ENCODE assay signal across 1 fruit fly cellular context in genomic region chrX:8891565-8892276, dm6.
TF ChIP-seq lines count a peak whose summit lies in the region.

No protein-coding gene starts in this region.

TF ChIP-seq in whole organism, embryonic, 481 proteins besides CTCF, POLR2A, EP300 and RAD21 (continued from another document and continues in another):
- TF ChIP-seq chm (GFP tag; IDR thresholded peaks at IDR 0.05; lab: Robert Waterston, UW): peak; percentile 49
- TF ChIP-seq CG13894 (tag; optimal IDR thresholded peaks at IDR 0.05; lab: Kevin White, UChicago): no peak
- TF ChIP-seq C15 (GFP tag; IDR thresholded peaks at IDR 0.05; lab: Robert Waterston, UW): no peak
- peak; percentile 43 for TF ChIP-seq CG9817 (tag; optimal IDR thresholded peaks at IDR 0.05; lab: Kevin White, UChicago)
- TF ChIP-seq pb (GFP tag; optimal IDR thresholded peaks at IDR 0.05; lab: Kevin White, UChicago): no peak
- TF ChIP-seq grn (GFP tag; optimal IDR thresholded peaks at IDR 0.05; lab: Kevin White, UChicago): no peak
- peak; percentile 81 for TF ChIP-seq Ptx1 (GFP tag; IDR thresholded peaks at IDR 0.05; lab: Robert Waterston, UW)
- peak; percentile 49 for TF ChIP-seq HLHmδ (GFP tag; optimal IDR thresholded peaks at IDR 0.05; lab: Kevin White, UChicago)
- TF ChIP-seq unpg (GFP tag; optimal IDR thresholded peaks at IDR 0.05; lab: Kevin White, UChicago): peak; percentile 68
- TF ChIP-seq schlank (tag; optimal IDR thresholded peaks at IDR 0.05; lab: Kevin White, UChicago): no peak
- peak; percentile 37; the same call in 1 of the 2 replicates for TF ChIP-seq crol (GFP tag; IDR thresholded peaks at IDR 0.05; lab: Robert Waterston, UW)
- TF ChIP-seq mld (GFP tag; IDR thresholded peaks at IDR 0.05; lab: Robert Waterston, UW; ENCODE audit: partially characterized antibody): no peak
- peak; percentile 57 for TF ChIP-seq CG4820 (GFP tag; optimal IDR thresholded peaks at IDR 0.05; lab: Kevin White, UChicago)
- TF ChIP-seq ewg (GFP tag; optimal IDR thresholded peaks at IDR 0.05; lab: Kevin White, UChicago): peak; percentile 57
- TF ChIP-seq CG4404 (GFP tag; IDR thresholded peaks at IDR 0.05; lab: Robert Waterston, UW): no peak
- TF ChIP-seq fd102C (GFP tag; optimal IDR thresholded peaks at IDR 0.05; lab: Kevin White, UChicago): no peak
- TF ChIP-seq Neu2 (GFP tag; optimal IDR thresholded peaks at IDR 0.05; lab: Kevin White, UChicago; ENCODE audit: borderline replicate concordance): peak; percentile 55
- peak; percentile 43 for TF ChIP-seq odd (GFP tag; optimal IDR thresholded peaks at IDR 0.05; lab: Kevin White, UChicago)
- no peak for TF ChIP-seq CG9876 (GFP tag; optimal IDR thresholded peaks at IDR 0.05; lab: Kevin White, UChicago)
- peak; percentile 80 for TF ChIP-seq Xbp1 (GFP tag; optimal IDR thresholded peaks at IDR 0.05; lab: Kevin White, UChicago)
- peak; percentile 10 for TF ChIP-seq CG6654 (GFP tag; optimal IDR thresholded peaks at IDR 0.05; lab: Kevin White, UChicago)
- no peak for TF ChIP-seq TFAM (GFP tag; optimal IDR thresholded peaks at IDR 0.05; lab: Kevin White, UChicago)
- peak; percentile 63 for TF ChIP-seq CG18476 (GFP tag; optimal IDR thresholded peaks at IDR 0.05; lab: Kevin White, UChicago)
- TF ChIP-seq Abd-B (GFP tag; optimal IDR thresholded peaks at IDR 0.05; lab: Kevin White, UChicago): peak; percentile 61
- peak; percentile 66 for TF ChIP-seq CG31224 (GFP tag; IDR thresholded peaks at IDR 0.05; lab: Robert Waterston, UW)
- TF ChIP-seq H2.0 (GFP tag; IDR thresholded peaks at IDR 0.05; lab: Robert Waterston, UW): peak; percentile 67
- peak; percentile 75 for TF ChIP-seq ttk (GFP tag; IDR thresholded peaks at IDR 0.05; lab: Robert Waterston, UW)
- peak; percentile 67 for TF ChIP-seq Fer3 (tag; optimal IDR thresholded peaks at IDR 0.05; lab: Kevin White, UChicago)
- TF ChIP-seq GATAe (GFP tag; conservative IDR thresholded peaks at IDR 0.05; lab: Robert Waterston, UW): 0 out of 2 replicates have a peak, but pooled peaks have one; percentile 19
- TF ChIP-seq CG2202 (tag; optimal IDR thresholded peaks at IDR 0.05; lab: Kevin White, UChicago): peak; percentile 31
- no peak for TF ChIP-seq pita (GFP tag; optimal IDR thresholded peaks at IDR 0.05; lab: Kevin White, UChicago)
- peak; percentile 91 for TF ChIP-seq D19A (tag; optimal IDR thresholded peaks at IDR 0.05; lab: Kevin White, UChicago)
- TF ChIP-seq Atf-2 (GFP tag; optimal IDR thresholded peaks at IDR 0.05; lab: Kevin White, UChicago): peak; percentile 13
- TF ChIP-seq sens-2 (GFP tag; IDR thresholded peaks at IDR 0.05; lab: Robert Waterston, UW): peak; percentile 66; the same call in 1 of the 2 replicates
- no peak for TF ChIP-seq dati (GFP tag; IDR thresholded peaks at IDR 0.05; lab: Robert Waterston, UW)
- TF ChIP-seq CG1233 (GFP tag; optimal IDR thresholded peaks at IDR 0.05; lab: Kevin White, UChicago): peak; percentile 60
- TF ChIP-seq CG9437 (GFP tag; optimal IDR thresholded peaks at IDR 0.05; lab: Kevin White, UChicago): peak; percentile 73
- no peak for TF ChIP-seq MTF-1 (GFP tag; optimal IDR thresholded peaks at IDR 0.05; lab: Kevin White, UChicago; ENCODE audit: borderline replicate concordance)
- peak; percentile 49 for TF ChIP-seq CG18599 (GFP tag; optimal IDR thresholded peaks at IDR 0.05; lab: Kevin White, UChicago)
- TF ChIP-seq mirr (GFP tag; optimal IDR thresholded peaks at IDR 0.05; lab: Kevin White, UChicago): peak; percentile 14
- peak; percentile 6 for TF ChIP-seq pfk (GFP tag; optimal IDR thresholded peaks at IDR 0.05; lab: Kevin White, UChicago)
- no peak for TF ChIP-seq knrl (GFP tag; IDR thresholded peaks at IDR 0.05; lab: Robert Waterston, UW; ENCODE audit: partially characterized antibody)
- no peak for TF ChIP-seq Hmx (GFP tag; optimal IDR thresholded peaks at IDR 0.05; lab: Kevin White, UChicago)
- TF ChIP-seq Six4 (GFP tag; optimal IDR thresholded peaks at IDR 0.05; lab: Kevin White, UChicago): peak; percentile 30
- no peak for TF ChIP-seq CG7963 (GFP tag; IDR thresholded peaks at IDR 0.05; lab: Robert Waterston, UW; ENCODE audit: partially characterized antibody)
- no peak for TF ChIP-seq sima (GFP tag; optimal IDR thresholded peaks at IDR 0.05; lab: Kevin White, UChicago)
- TF ChIP-seq ap (GFP tag; IDR thresholded peaks at IDR 0.05; lab: Robert Waterston, UW): peak; percentile 58; the same call in 1 of the 2 replicates
- TF ChIP-seq CG12155 (GFP tag; optimal IDR thresholded peaks at IDR 0.05; lab: Kevin White, UChicago): peak; percentile 68
- TF ChIP-seq CG13775 (GFP tag; optimal IDR thresholded peaks at IDR 0.05; lab: Kevin White, UChicago): peak; percentile 50
- TF ChIP-seq Ets65A (GFP tag; lab: Kevin White, UChicago): no peak
- peak; percentile 57 for TF ChIP-seq CG10267 (tag; optimal IDR thresholded peaks at IDR 0.05; lab: Kevin White, UChicago)
- no peak for TF ChIP-seq CG30020 (tag; optimal IDR thresholded peaks at IDR 0.05; lab: Kevin White, UChicago)
- TF ChIP-seq CG31441 (GFP tag; IDR thresholded peaks at IDR 0.05; lab: Robert Waterston, UW): peak; percentile 80
- peak; percentile 39 for TF ChIP-seq Sry-β (GFP tag; optimal IDR thresholded peaks at IDR 0.05; lab: Kevin White, UChicago)
- TF ChIP-seq CG8944 (GFP tag; optimal IDR thresholded peaks at IDR 0.05; lab: Kevin White, UChicago): no peak
- TF ChIP-seq CG6813 (GFP tag; optimal IDR thresholded peaks at IDR 0.05; lab: Kevin White, UChicago): no peak
- TF ChIP-seq Dip2 (GFP tag; IDR thresholded peaks at IDR 0.05; lab: Robert Waterston, UW): no peak
- peak; percentile 52 for TF ChIP-seq Chrac-16 (GFP tag; optimal IDR thresholded peaks at IDR 0.05; lab: Kevin White, UChicago)
- TF ChIP-seq CG6854 (GFP tag; optimal IDR thresholded peaks at IDR 0.05; lab: Kevin White, UChicago): peak; percentile 11
- no peak for TF ChIP-seq jumu (GFP tag; optimal IDR thresholded peaks at IDR 0.05; lab: Kevin White, UChicago)
- TF ChIP-seq CG7372 (GFP tag; IDR thresholded peaks at IDR 0.05; lab: Robert Waterston, UW): peak; percentile 55
- no peak for TF ChIP-seq CG18011 (GFP tag; optimal IDR thresholded peaks at IDR 0.05; lab: Kevin White, UChicago)
- no peak for TF ChIP-seq CG16813 (GFP tag; IDR thresholded peaks at IDR 0.05; lab: Robert Waterston, UW; ENCODE audit: partially characterized antibody)
- peak; percentile 73 for TF ChIP-seq CG4730 (GFP tag; IDR thresholded peaks at IDR 0.05; lab: Robert Waterston, UW)
- peak; percentile 4 for TF ChIP-seq HLH54F (GFP tag; optimal IDR thresholded peaks at IDR 0.05; lab: Kevin White, UChicago)
- TF ChIP-seq Atf3 (GFP tag; optimal IDR thresholded peaks at IDR 0.05; lab: Kevin White, UChicago): no peak
- no peak for TF ChIP-seq Hr39 (optimal IDR thresholded peaks at IDR 0.05; lab: Kevin White, UChicago)
- TF ChIP-seq caup (GFP tag; optimal IDR thresholded peaks at IDR 0.05; lab: Kevin White, UChicago; ENCODE audit: severe bottlenecking): peak; percentile 58
- TF ChIP-seq wor (GFP tag; IDR thresholded peaks at IDR 0.05; lab: Robert Waterston, UW): peak; percentile 73
- 0 out of 2 replicates have a peak, but pooled peaks have one; percentile 43 for TF ChIP-seq CG11085 (GFP tag; IDR thresholded peaks at IDR 0.05; lab: Robert Waterston, UW)
- TF ChIP-seq CG6689 (GFP tag; IDR thresholded peaks at IDR 0.05; lab: Robert Waterston, UW): peak; percentile 69
- TF ChIP-seq CG1529 (GFP tag; optimal IDR thresholded peaks at IDR 0.05; lab: Kevin White, UChicago): peak; percentile 42
- peak; percentile 66 for TF ChIP-seq Max (GFP tag; optimal IDR thresholded peaks at IDR 0.05; lab: Kevin White, UChicago)
- TF ChIP-seq Ada2b (GFP tag; IDR thresholded peaks at IDR 0.05; lab: Robert Waterston, UW): peak; percentile 56; the same call in 1 of the 2 replicates
- TF ChIP-seq Jarid2 (GFP tag; optimal IDR thresholded peaks at IDR 0.05; lab: Kevin White, UChicago): peak; percentile 85
- TF ChIP-seq CG12104 (GFP tag; optimal IDR thresholded peaks at IDR 0.05; lab: Kevin White, UChicago): peak; percentile 67
- TF ChIP-seq Pdp1 (GFP tag; optimal IDR thresholded peaks at IDR 0.05; lab: Kevin White, UChicago): peak; percentile 49 to 76
- peak; percentile 90 for TF ChIP-seq vvl (GFP tag; IDR thresholded peaks at IDR 0.05; lab: Robert Waterston, UW)
- TF ChIP-seq Aef1 (GFP tag; IDR thresholded peaks at IDR 0.05; lab: Robert Waterston, UW): peak; percentile 79
- TF ChIP-seq CG17568 (GFP tag; optimal IDR thresholded peaks at IDR 0.05; lab: Kevin White, UChicago): no peak
- peak; percentile 76 for TF ChIP-seq sob (GFP tag; IDR thresholded peaks at IDR 0.05; lab: Robert Waterston, UW)
- peak; percentile 64 for TF ChIP-seq ATbp (GFP tag; optimal IDR thresholded peaks at IDR 0.05; lab: Kevin White, UChicago)
- no peak for TF ChIP-seq CG10321 (GFP tag; IDR thresholded peaks at IDR 0.05; lab: Robert Waterston, UW)
- no peak for TF ChIP-seq sc (optimal IDR thresholded peaks at IDR 0.05; lab: Kevin White, UChicago)
- peak; percentile 36 for TF ChIP-seq sc (GFP tag; optimal IDR thresholded peaks at IDR 0.05; lab: Kevin White, UChicago)
- peak; percentile 53 for TF ChIP-seq CG18619 (GFP tag; optimal IDR thresholded peaks at IDR 0.05; lab: Kevin White, UChicago)
- peak; percentile 55 for TF ChIP-seq bab2 (GFP tag; optimal IDR thresholded peaks at IDR 0.05; lab: Kevin White, UChicago)
- TF ChIP-seq NfI (GFP tag; optimal IDR thresholded peaks at IDR 0.05; lab: Kevin White, UChicago): peak; percentile 74
- TF ChIP-seq wdn (GFP tag; IDR thresholded peaks at IDR 0.05; lab: Robert Waterston, UW): no peak
- no peak for TF ChIP-seq en (GFP tag; optimal IDR thresholded peaks at IDR 0.05; lab: Kevin White, UChicago)
- peak; percentile 89 for TF ChIP-seq gem (tag; optimal IDR thresholded peaks at IDR 0.05; lab: Kevin White, UChicago)
- no peak for TF ChIP-seq toy (GFP tag; IDR thresholded peaks at IDR 0.05; lab: Robert Waterston, UW)
- TF ChIP-seq Drgx (GFP tag; IDR thresholded peaks at IDR 0.05; lab: Robert Waterston, UW): 0 out of 2 replicates have a peak, but pooled peaks have one; percentile 58
- TF ChIP-seq CG4424 (GFP tag; optimal IDR thresholded peaks at IDR 0.05; lab: Kevin White, UChicago): peak; percentile 63
- no peak for TF ChIP-seq Nf-YC (tag; optimal IDR thresholded peaks at IDR 0.05; lab: Kevin White, UChicago)
- TF ChIP-seq gcm (GFP tag; optimal IDR thresholded peaks at IDR 0.05; lab: Kevin White, UChicago): peak; percentile 44
- no peak for TF ChIP-seq Taf1 (GFP tag; IDR thresholded peaks at IDR 0.05; lab: Robert Waterston, UW)
- peak; percentile 47 for TF ChIP-seq CG6765 (GFP tag; optimal IDR thresholded peaks at IDR 0.05; lab: Kevin White, UChicago)
- TF ChIP-seq CG33213 (GFP tag; optimal IDR thresholded peaks at IDR 0.05; lab: Kevin White, UChicago): no peak
- TF ChIP-seq Vsx1 (GFP tag; optimal IDR thresholded peaks at IDR 0.05; lab: Kevin White, UChicago): peak; percentile 42
- TF ChIP-seq dysf (GFP tag; IDR thresholded peaks at IDR 0.05; lab: Robert Waterston, UW): peak; percentile 84
- no peak for TF ChIP-seq CG2129 (GFP tag; IDR thresholded peaks at IDR 0.05; lab: Robert Waterston, UW; ENCODE audit: partially characterized antibody)
- no peak for TF ChIP-seq ro (GFP tag; IDR thresholded peaks at IDR 0.05; lab: Robert Waterston, UW)
- no peak for TF ChIP-seq Sin3A (optimal IDR thresholded peaks at IDR 0.05; lab: Kevin White, UChicago)
- TF ChIP-seq wek (GFP tag; optimal IDR thresholded peaks at IDR 0.05; lab: Kevin White, UChicago): no peak
- TF ChIP-seq CG11723 (GFP tag; optimal IDR thresholded peaks at IDR 0.05; lab: Kevin White, UChicago): peak; percentile 36
- no peak for TF ChIP-seq eyg (GFP tag; optimal IDR thresholded peaks at IDR 0.05; lab: Kevin White, UChicago)
- TF ChIP-seq Scr (GFP tag; IDR thresholded peaks at IDR 0.05; lab: Robert Waterston, UW; ENCODE audit: partially characterized antibody): no peak
- no peak for TF ChIP-seq CrebB (tag; optimal IDR thresholded peaks at IDR 0.05; lab: Kevin White, UChicago)
- TF ChIP-seq Hr51 (GFP tag; optimal IDR thresholded peaks at IDR 0.05; lab: Kevin White, UChicago): peak; percentile 10 to 86
- no peak for TF ChIP-seq D (optimal IDR thresholded peaks at IDR 0.05; lab: Kevin White, UChicago)
- peak; percentile 66 for TF ChIP-seq D (GFP tag; optimal IDR thresholded peaks at IDR 0.05; lab: Kevin White, UChicago)
- no peak for TF ChIP-seq dan (GFP tag; IDR thresholded peaks at IDR 0.05; lab: Robert Waterston, UW)
- peak; percentile 60 for TF ChIP-seq CG10147 (GFP tag; optimal IDR thresholded peaks at IDR 0.05; lab: Kevin White, UChicago)
- TF ChIP-seq CG14710 (tag; optimal IDR thresholded peaks at IDR 0.05; lab: Kevin White, UChicago): peak; percentile 53
- peak; percentile 41 for TF ChIP-seq oc (tag; optimal IDR thresholded peaks at IDR 0.05; lab: Kevin White, UChicago)
- TF ChIP-seq dpn (GFP tag; optimal IDR thresholded peaks at IDR 0.05; lab: Kevin White, UChicago): peak; percentile 41 to 54
- TF ChIP-seq tna (GFP tag; IDR thresholded peaks at IDR 0.05; lab: Robert Waterston, UW; ENCODE audit: partially characterized antibody): no peak
- TF ChIP-seq CG15269 (tag; optimal IDR thresholded peaks at IDR 0.05; lab: Kevin White, UChicago): peak; percentile 78
- peak; percentile 44 for TF ChIP-seq Nf-YB (GFP tag; optimal IDR thresholded peaks at IDR 0.05; lab: Kevin White, UChicago)
- no peak; the same call in 2 of the 3 replicates for TF ChIP-seq CG11093 (GFP tag; IDR thresholded peaks at IDR 0.05; lab: Robert Waterston, UW)
- peak; percentile 10 for TF ChIP-seq zen (tag; optimal IDR thresholded peaks at IDR 0.05; lab: Kevin White, UChicago)
- TF ChIP-seq phol (tag; optimal IDR thresholded peaks at IDR 0.05; lab: Kevin White, UChicago): peak; percentile 76
- no peak for TF ChIP-seq B-H2 (GFP tag; optimal IDR thresholded peaks at IDR 0.05; lab: Kevin White, UChicago)
- TF ChIP-seq otp (GFP tag; IDR thresholded peaks at IDR 0.05; lab: Robert Waterston, UW): peak; percentile 63
- peak; percentile 65 for TF ChIP-seq seq (GFP tag; IDR thresholded peaks at IDR 0.05; lab: Robert Waterston, UW)
- TF ChIP-seq CoRest (tag; optimal IDR thresholded peaks at IDR 0.05; lab: Kevin White, UChicago): peak; percentile 85
- no peak for TF ChIP-seq Optix (GFP tag; IDR thresholded peaks at IDR 0.05; lab: Robert Waterston, UW)
- peak; percentile 53; the same call in 1 of the 2 replicates for TF ChIP-seq CG11696 (GFP tag; IDR thresholded peaks at IDR 0.05; lab: Robert Waterston, UW)
- peak; percentile 90 for TF ChIP-seq row (GFP tag; IDR thresholded peaks at IDR 0.05; lab: Robert Waterston, UW)
- TF ChIP-seq CG17186 (GFP tag; optimal IDR thresholded peaks at IDR 0.05; lab: Kevin White, UChicago): peak; percentile 8
- TF ChIP-seq cwo (GFP tag; optimal IDR thresholded peaks at IDR 0.05; lab: Kevin White, UChicago): peak; percentile 49
- no peak for TF ChIP-seq CG3995 (GFP tag; optimal IDR thresholded peaks at IDR 0.05; lab: Kevin White, UChicago)
